Fruit fly (Drosophila melanogaster): ENCODE measurements around the gene side.

The side gene

dm6 chr3R:27426702-27427101 is 10.6 kb downstream of the side start (continued):
- TF ChIP-seq CG2202 (tag; optimal IDR thresholded peaks at IDR 0.05) = no peak
- no peak for TF ChIP-seq lola (GFP tag; optimal IDR thresholded peaks at IDR 0.05)
- no peak for TF ChIP-seq CG12942 (GFP tag; optimal IDR thresholded peaks at IDR 0.05)
- TF ChIP-seq her (GFP tag; optimal IDR thresholded peaks at IDR 0.05) = no peak
- TF ChIP-seq E2f1 (GFP tag; IDR thresholded peaks at IDR 0.05) = 0 out of 2 replicates have a peak, but pooled peaks have one; percentile 22
- peak; percentile 13 for TF ChIP-seq caup (GFP tag; optimal IDR thresholded peaks at IDR 0.05; ENCODE audit: severe bottlenecking)
- TF ChIP-seq Doc2 (GFP tag; IDR thresholded peaks at IDR 0.05) = no peak
- TF ChIP-seq ERR (GFP tag; optimal IDR thresholded peaks at IDR 0.05) = no peak
- peak; percentile 9 for TF ChIP-seq gcm (GFP tag; optimal IDR thresholded peaks at IDR 0.05)
- no peak for TF ChIP-seq CG16863 (GFP tag; optimal IDR thresholded peaks at IDR 0.05)
- no peak for TF ChIP-seq CG6272 (GFP tag; IDR thresholded peaks at IDR 0.05)
- TF ChIP-seq CG34224 (GFP tag; IDR thresholded peaks at IDR 0.05; ENCODE audit: partially characterized antibody) = no peak
- no peak for TF ChIP-seq H15 (GFP tag; IDR thresholded peaks at IDR 0.05)
- no peak for TF ChIP-seq CG33557 (GFP tag; optimal IDR thresholded peaks at IDR 0.05)
- TF ChIP-seq CG11696 (GFP tag; IDR thresholded peaks at IDR 0.05) = peak; percentile 72
- TF ChIP-seq unc-4 (GFP tag; IDR thresholded peaks at IDR 0.05; ENCODE audit: partially characterized antibody) = no peak
- TF ChIP-seq Lhr (GFP tag; optimal IDR thresholded peaks at IDR 0.05) = no peak
- TF ChIP-seq Adf1 (GFP tag; IDR thresholded peaks at IDR 0.05) = no peak
- peak; percentile 73 for TF ChIP-seq CG12769 (tag; optimal IDR thresholded peaks at IDR 0.05)
- TF ChIP-seq CG11723 (GFP tag; optimal IDR thresholded peaks at IDR 0.05) = no peak
- TF ChIP-seq twi (tag; optimal IDR thresholded peaks at IDR 0.05) = peak; percentile 2
- TF ChIP-seq onecut (GFP tag; IDR thresholded peaks at IDR 0.05) = no peak
- TF ChIP-seq CG17568 (GFP tag; optimal IDR thresholded peaks at IDR 0.05) = no peak
- no peak for TF ChIP-seq Atf3 (GFP tag; optimal IDR thresholded peaks at IDR 0.05)
- TF ChIP-seq CG8290 (GFP tag; optimal IDR thresholded peaks at IDR 0.05) = no peak
- peak in 1 of 2 experiments; percentile 63 for TF ChIP-seq CG8290 (tag; optimal IDR thresholded peaks at IDR 0.05)
- TF ChIP-seq CG17385 (GFP tag; optimal IDR thresholded peaks at IDR 0.05) = peak; percentile 47
- TF ChIP-seq Bgb (GFP tag; IDR thresholded peaks at IDR 0.05; ENCODE audit: partially characterized antibody) = no peak
- peak; percentile 65 for TF ChIP-seq CG13424 (tag; optimal IDR thresholded peaks at IDR 0.05)
- peak; percentile 28 for TF ChIP-seq CG10267 (tag; optimal IDR thresholded peaks at IDR 0.05)
- TF ChIP-seq vnd (GFP tag; IDR thresholded peaks at IDR 0.05; ENCODE audit: partially characterized antibody) = no peak
- no peak for TF ChIP-seq Dip2 (GFP tag; IDR thresholded peaks at IDR 0.05)
- no peak for TF ChIP-seq NC2β (GFP tag; optimal IDR thresholded peaks at IDR 0.05)
- TF ChIP-seq Meics (GFP tag; optimal IDR thresholded peaks at IDR 0.05) = peak; percentile 49
- TF ChIP-seq Blimp-1 (GFP tag; optimal IDR thresholded peaks at IDR 0.05) = peak; percentile 4
- TF ChIP-seq CG17829 (tag; optimal IDR thresholded peaks at IDR 0.05) = peak; percentile 28
- peak; percentile 61 for TF ChIP-seq CG31441 (GFP tag; IDR thresholded peaks at IDR 0.05)
- TF ChIP-seq HLHmδ (GFP tag; optimal IDR thresholded peaks at IDR 0.05) = no peak
- TF ChIP-seq bsh (GFP tag; optimal IDR thresholded peaks at IDR 0.05) = peak in 1 of 2 experiments; percentile 57
- no peak for TF ChIP-seq Dip3 (GFP tag; optimal IDR thresholded peaks at IDR 0.05)
- TF ChIP-seq inv (GFP tag; IDR thresholded peaks at IDR 0.05; ENCODE audit: partially characterized antibody) = no peak
- TF ChIP-seq slp2 (GFP tag; optimal IDR thresholded peaks at IDR 0.05) = no peak
- TF ChIP-seq Max (GFP tag; optimal IDR thresholded peaks at IDR 0.05) = no peak
- TF ChIP-seq fd3F (GFP tag; optimal IDR thresholded peaks at IDR 0.05) = peak; percentile 20
- TF ChIP-seq Rx (GFP tag; IDR thresholded peaks at IDR 0.05) = no peak
- no peak for TF ChIP-seq CG1529 (GFP tag; optimal IDR thresholded peaks at IDR 0.05)
- TF ChIP-seq D19A (tag; optimal IDR thresholded peaks at IDR 0.05) = peak; percentile 19
- TF ChIP-seq CG3163 (GFP tag; optimal IDR thresholded peaks at IDR 0.05) = no peak
- TF ChIP-seq CG12299 (tag; optimal IDR thresholded peaks at IDR 0.05) = no peak
- TF ChIP-seq stc (GFP tag; IDR thresholded peaks at IDR 0.05) = peak; percentile 42; the same call in 1 of the 2 replicates
- no peak for TF ChIP-seq jumu (GFP tag; optimal IDR thresholded peaks at IDR 0.05)
